Fruit fly (Drosophila melanogaster): ENCODE measurements around the gene CG43784.
"Not testable (repeated sequence)": the region's sequence is repeated elsewhere in the genome, so short reads cannot be mapped to it uniquely, and the experiment has no call there.

The CG43784 gene

DNA sequence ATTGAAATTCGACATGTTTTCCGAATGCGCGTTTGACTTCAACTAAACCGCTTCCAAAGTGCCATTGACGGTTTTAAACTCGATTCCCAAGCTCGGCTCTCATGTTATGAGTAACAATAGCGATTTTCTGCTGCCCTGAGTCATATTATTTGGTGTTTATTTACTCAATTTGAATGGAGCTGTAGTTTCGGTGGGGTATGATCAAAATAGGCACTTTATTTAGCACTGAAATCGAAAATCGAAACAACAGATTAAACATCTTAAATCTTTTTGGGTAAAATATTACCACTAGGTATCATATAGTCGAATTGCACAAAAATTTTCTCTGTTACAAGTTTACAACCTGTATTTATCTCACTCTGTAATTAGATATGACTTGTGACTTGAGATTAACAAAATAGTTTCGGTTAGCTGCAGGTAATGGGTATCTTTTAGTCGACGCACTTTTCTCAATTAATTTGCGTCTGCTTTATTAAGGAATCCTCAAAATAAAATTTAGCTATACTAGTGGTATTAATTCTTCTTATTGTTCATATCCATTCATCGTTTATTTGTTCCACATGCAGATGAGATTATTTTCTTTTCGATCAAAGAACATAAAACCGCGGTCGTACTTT, 1.3 kb upstream of the CG43784 start, which contains the start of gene CG12655:
CG12655 (minus strand) TSS at position 51 of the 617 bp plus-strand sequence.
- no peak for TF ChIP-seq Hr83 (GFP tag; optimal IDR thresholded peaks at IDR 0.05; ENCODE audit: poor library complexity, severe bottlenecking)
- no peak for TF ChIP-seq Myc (optimal IDR thresholded peaks at IDR 0.05)
- no peak for TF ChIP-seq br (GFP tag; optimal IDR thresholded peaks at IDR 0.05)
- no peak for TF ChIP-seq sv (GFP tag; optimal IDR thresholded peaks at IDR 0.05)

DNA sequence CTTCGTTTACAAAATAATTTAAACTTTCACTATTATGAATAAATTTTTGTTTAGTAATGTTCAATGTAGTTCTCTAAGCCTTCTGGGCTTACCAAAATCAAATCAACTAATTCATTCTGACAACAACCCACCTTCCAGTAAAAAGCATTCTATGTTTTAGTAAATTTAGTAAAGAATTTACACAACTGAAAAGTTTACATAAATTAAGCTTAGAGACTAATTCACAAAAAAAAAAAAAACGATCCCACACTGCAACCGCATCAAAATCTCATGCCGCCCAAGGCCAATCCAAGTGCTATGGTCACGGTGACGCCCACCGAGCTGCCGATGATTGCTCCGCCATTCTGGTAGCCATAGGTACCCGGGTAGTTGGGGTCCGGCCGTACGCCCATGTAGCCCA, 4.6 kb downstream of the CG43784 start, which contains the start of gene CG45494:
CG45494 (minus strand) TSS at position 101 of the 400 bp plus-strand sequence.
- TF ChIP-seq Hr78 (GFP tag; optimal IDR thresholded peaks at IDR 0.05); brk (GFP tag; optimal IDR thresholded peaks at IDR 0.05); pan (optimal IDR thresholded peaks at IDR 0.05): not testable (repeated sequence)

DNA sequence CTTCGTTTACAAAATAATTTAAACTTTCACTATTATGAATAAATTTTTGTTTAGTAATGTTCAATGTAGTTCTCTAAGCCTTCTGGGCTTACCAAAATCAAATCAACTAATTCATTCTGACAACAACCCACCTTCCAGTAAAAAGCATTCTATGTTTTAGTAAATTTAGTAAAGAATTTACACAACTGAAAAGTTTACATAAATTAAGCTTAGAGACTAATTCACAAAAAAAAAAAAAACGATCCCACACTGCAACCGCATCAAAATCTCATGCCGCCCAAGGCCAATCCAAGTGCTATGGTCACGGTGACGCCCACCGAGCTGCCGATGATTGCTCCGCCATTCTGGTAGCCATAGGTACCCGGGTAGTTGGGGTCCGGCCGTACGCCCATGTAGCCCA, 9.4 kb downstream of the CG43784 start, which contains the start of gene CG45493:
CG45493 (minus strand) TSS at position 101 of the 400 bp plus-strand sequence.
- not testable (repeated sequence) for TF ChIP-seq lola, brk, ey (GFP tag; optimal IDR thresholded peaks at IDR 0.05)

DNA sequence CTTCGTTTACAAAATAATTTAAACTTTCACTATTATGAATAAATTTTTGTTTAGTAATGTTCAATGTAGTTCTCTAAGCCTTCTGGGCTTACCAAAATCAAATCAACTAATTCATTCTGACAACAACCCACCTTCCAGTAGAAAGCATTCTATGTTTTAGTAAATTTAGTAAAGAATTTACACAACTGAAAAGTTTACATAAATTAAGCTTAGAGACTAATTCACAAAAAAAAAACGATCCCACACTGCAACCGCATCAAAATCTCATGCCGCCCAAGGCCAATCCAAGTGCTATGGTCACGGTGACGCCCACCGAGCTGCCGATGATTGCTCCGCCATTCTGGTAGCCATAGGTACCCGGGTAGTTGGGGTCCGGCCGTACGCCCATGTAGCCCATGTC, 14.1 kb downstream of the CG43784 start, which contains the start of gene CG45492:
CG45492 (minus strand) TSS at position 101 of the 400 bp plus-strand sequence.
- TF ChIP-seq dmrt93B (GFP tag; optimal IDR thresholded peaks at IDR 0.05); Vsx2 (GFP tag; optimal IDR thresholded peaks at IDR 0.05; ENCODE audit: partially characterized antibody); Abd-B (GFP tag; optimal IDR thresholded peaks at IDR 0.05): not testable (repeated sequence)

DNA sequence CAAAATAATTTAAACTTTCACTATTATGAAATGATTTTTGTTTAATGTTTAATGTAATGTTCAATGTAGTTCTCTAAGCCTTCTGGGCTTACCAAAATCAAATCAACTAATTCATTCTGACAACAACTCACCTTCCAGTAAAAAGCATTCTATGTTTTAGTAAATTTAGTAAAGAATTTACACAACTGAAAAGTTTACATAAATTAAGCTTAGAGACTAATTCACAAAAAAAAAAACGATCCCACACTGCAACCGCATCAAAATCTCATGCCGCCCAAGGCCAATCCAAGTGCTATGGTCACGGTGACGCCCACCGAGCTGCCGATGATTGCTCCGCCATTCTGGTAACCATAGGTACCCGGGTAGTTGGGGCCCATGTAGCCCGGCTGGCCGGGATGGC, 19.2 kb downstream of the CG43784 start, which contains the start of gene CG45491:
CG45491 (minus strand) TSS at position 101 of the 400 bp plus-strand sequence.
- not testable (repeated sequence) for TF ChIP-seq CG9705, Mio, ey (GFP tag; optimal IDR thresholded peaks at IDR 0.05)

DNA sequence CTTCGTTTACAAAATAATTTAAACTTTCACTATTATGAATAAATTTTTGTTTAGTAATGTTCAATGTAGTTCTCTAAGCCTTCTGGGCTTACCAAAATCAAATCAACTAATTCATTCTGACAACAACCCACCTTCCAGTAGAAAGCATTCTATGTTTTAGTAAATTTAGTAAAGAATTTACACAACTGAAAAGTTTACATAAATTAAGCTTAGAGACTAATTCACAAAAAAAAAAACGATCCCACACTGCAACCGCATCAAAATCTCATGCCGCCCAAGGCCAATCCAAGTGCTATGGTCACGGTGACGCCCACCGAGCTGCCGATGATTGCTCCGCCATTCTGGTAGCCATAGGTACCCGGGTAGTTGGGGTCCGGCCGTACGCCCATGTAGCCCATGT, 23.9 kb downstream of the CG43784 start, which contains the start of gene CG45490:
CG45490 (minus strand) TSS at position 101 of the 400 bp plus-strand sequence.
- not testable (repeated sequence) for TF ChIP-seq sage, ey, brk (GFP tag; optimal IDR thresholded peaks at IDR 0.05)

DNA sequence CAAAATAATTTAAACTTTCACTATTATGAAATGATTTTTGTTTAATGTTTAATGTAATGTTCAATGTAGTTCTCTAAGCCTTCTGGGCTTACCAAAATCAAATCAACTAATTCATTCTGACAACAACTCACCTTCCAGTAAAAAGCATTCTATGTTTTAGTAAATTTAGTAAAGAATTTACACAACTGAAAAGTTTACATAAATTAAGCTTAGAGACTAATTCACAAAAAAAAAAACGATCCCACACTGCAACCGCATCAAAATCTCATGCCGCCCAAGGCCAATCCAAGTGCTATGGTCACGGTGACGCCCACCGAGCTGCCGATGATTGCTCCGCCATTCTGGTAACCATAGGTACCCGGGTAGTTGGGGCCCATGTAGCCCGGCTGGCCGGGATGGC, 29.1 kb downstream of the CG43784 start, which contains the start of gene CG45489:
CG45489 (minus strand) TSS at position 101 of the 400 bp plus-strand sequence.
- not testable (repeated sequence) for TF ChIP-seq pan (optimal IDR thresholded peaks at IDR 0.05); Mio (GFP tag; optimal IDR thresholded peaks at IDR 0.05); CG9705 (GFP tag; optimal IDR thresholded peaks at IDR 0.05)

DNA sequence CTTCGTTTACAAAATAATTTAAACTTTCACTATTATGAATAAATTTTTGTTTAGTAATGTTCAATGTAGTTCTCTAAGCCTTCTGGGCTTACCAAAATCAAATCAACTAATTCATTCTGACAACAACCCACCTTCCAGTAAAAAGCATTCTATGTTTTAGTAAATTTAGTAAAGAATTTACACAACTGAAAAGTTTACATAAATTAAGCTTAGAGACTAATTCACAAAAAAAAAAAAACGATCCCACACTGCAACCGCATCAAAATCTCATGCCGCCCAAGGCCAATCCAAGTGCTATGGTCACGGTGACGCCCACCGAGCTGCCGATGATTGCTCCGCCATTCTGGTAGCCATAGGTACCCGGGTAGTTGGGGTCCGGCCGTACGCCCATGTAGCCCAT, 37.8 kb downstream of the CG43784 start, which contains the start of gene CG45488:
CG45488 (minus strand) TSS at position 101 of the 400 bp plus-strand sequence.
- not testable (repeated sequence) for TF ChIP-seq HLH106 (tag; optimal IDR thresholded peaks at IDR 0.05); GATAd (GFP tag; optimal IDR thresholded peaks at IDR 0.05); CrebA (GFP tag; optimal IDR thresholded peaks at IDR 0.05; ENCODE audit: borderline replicate concordance)

DNA sequence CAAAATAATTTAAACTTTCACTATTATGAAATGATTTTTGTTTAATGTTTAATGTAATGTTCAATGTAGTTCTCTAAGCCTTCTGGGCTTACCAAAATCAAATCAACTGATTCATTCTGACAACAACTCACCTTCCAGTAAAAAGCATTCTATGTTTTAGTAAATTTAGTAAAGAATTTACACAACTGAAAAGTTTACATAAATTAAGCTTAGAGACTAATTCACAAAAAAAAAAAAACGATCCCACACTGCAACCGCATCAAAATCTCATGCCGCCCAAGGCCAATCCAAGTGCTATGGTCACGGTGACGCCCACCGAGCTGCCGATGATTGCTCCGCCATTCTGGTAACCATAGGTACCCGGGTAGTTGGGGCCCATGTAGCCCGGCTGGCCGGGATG, 43.0 kb downstream of the CG43784 start, which contains the start of gene CG45487:
CG45487 (minus strand) TSS at position 101 of the 400 bp plus-strand sequence.
- not testable (repeated sequence) for TF ChIP-seq dmrt93B, sage, jim (GFP tag; optimal IDR thresholded peaks at IDR 0.05)

DNA sequence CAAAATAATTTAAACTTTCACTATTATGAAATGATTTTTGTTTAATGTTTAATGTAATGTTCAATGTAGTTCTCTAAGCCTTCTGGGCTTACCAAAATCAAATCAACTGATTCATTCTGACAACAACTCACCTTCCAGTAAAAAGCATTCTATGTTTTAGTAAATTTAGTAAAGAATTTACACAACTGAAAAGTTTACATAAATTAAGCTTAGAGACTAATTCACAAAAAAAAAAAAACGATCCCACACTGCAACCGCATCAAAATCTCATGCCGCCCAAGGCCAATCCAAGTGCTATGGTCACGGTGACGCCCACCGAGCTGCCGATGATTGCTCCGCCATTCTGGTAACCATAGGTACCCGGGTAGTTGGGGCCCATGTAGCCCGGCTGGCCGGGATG, 48.1 kb downstream of the CG43784 start, which contains the start of gene CG45486:
CG45486 (minus strand) TSS at position 101 of the 400 bp plus-strand sequence.
- not testable (repeated sequence) for TF ChIP-seq sage (GFP tag; optimal IDR thresholded peaks at IDR 0.05); Vsx2 (GFP tag; optimal IDR thresholded peaks at IDR 0.05; ENCODE audit: partially characterized antibody); rgr (GFP tag; optimal IDR thresholded peaks at IDR 0.05)

Data from whole organism, wandering third instar larva.